Worm (Caenorhabditis elegans) whole organism, L3 larva: ENCODE results near the gene F45E12.5.

Source experiments
- aly-2 ChIP-seq: fragments of 150-350 bp; optimal IDR thresholded peaks from 2 replicates; lab custom pipeline; 2014; ENCODE audit warnings: missing biosample characterization, missing genetic modification characterization
- ama-1 ChIP-seq: fragments of 150-350 bp; optimal IDR thresholded peaks from 2 replicates; lab custom pipeline; 2018
- lin-15B ChIP-seq: fragments of 150-350 bp; optimal IDR thresholded peaks from 2 replicates; lab custom pipeline; 2014; ENCODE audit warnings: missing biosample characterization, missing genetic modification characterization
- lsy-12 ChIP-seq: sonication (generic microtip); optimal IDR thresholded peaks from 2 replicates; lab custom pipeline; 2016; ENCODE audit warnings: mild to moderate bottlenecking, missing genetic modification characterization, missing compliant biosample characterization
- nhr-76 ChIP-seq: fragments of 150-350 bp; sonication (generic microtip); optimal IDR thresholded peaks from 5 replicates; lab custom pipeline; 2014; ENCODE audit warnings: missing biosample characterization, missing genetic modification characterization
- nhr-77 ChIP-seq: fragments of 150-350 bp; optimal IDR thresholded peaks from 2 replicates; lab custom pipeline; 2014; ENCODE audit warnings: missing biosample characterization, missing genetic modification characterization
- unc-39 ChIP-seq: sonication (generic microtip); optimal IDR thresholded peaks from 4 replicates; lab custom pipeline; 2017; ENCODE audit warnings: missing biosample characterization, missing genetic modification characterization

DNA sequence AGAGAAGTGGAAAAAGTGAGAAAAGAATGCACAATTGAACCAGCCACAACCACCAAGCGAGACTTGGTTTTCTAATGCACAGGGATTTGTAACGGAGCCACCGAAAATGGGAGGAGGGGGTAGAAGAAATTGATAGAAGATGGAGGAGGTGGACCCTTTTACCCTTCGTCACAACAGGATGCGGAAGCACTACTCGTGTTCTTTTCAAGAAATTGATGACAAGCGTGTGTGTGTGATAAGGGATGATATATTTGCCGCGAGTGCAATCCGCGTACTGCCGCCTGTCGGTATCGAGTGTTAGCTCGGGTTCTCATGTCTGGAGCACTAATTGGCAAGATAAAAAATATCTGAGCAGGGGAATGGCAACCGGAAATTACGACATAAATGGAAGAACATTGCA lies 14.0 kb upstream of the F45E12.5 start, which contains the start of gene F21D12.3:
- TF ChIP-seq ama-1 (lab: Kevin White, UChicago) (peak; percentile 8), lsy-12 (tag; lab: Kevin White, UChicago) (no peak), lin-15B (tag; lab: Kevin White, UChicago) (no peak), nhr-77 (tag; lab: Kevin White, UChicago) (no peak), aly-2 (tag; lab: Kevin White, UChicago) (no peak), unc-39 (tag; lab: Kevin White, UChicago) (no peak), nhr-76 (tag; lab: Kevin White, UChicago) (no peak)
